Worm (Caenorhabditis elegans): ENCODE data around the gene efr-3.

- TF ChIP-seq Y105C5A.15 (GFP tag; IDR thresholded peaks at IDR 0.05) (no peak), unc-130 (GFP tag; optimal IDR thresholded peaks at IDR 0.05) (no peak)
Measured at ce11 chrII:6286865-6287264, 34.1 kb downstream of the efr-3 start, which contains the start of gene F13H8.6.
